Fruit fly (Drosophila melanogaster) whole organism, embryonic: ENCODE measurements around the gene idc.

Experiments
- Adf1 ChIP-seq: fragments of 200-800 bp; sonication (Bioruptor generic); IDR thresholded peaks from 2 replicates; pipeline ENCODE4 v1.3.6; 2022; ENCODE audit warnings: missing biosample characterization, missing genetic modification characterization
- B-H1 ChIP-seq: fragments of 200-800 bp; sonication (Bioruptor generic); IDR thresholded peaks from 3 replicates; pipeline ENCODE4 v1.3.6; 2022; ENCODE audit warnings: missing biosample characterization, missing genetic modification characterization
- Bgb ChIP-seq: fragments of 200-800 bp; sonication (Bioruptor generic); IDR thresholded peaks from 2 replicates; pipeline ENCODE4 v1.3.6; 2022; ENCODE audit warnings: missing biosample characterization, missing genetic modification characterization; ENCODE audit not compliant: partially characterized antibody
- CG10321 ChIP-seq: fragments of 200-800 bp; sonication (Bioruptor generic); IDR thresholded peaks from 2 replicates; pipeline ENCODE4 v1.3.6; 2022; ENCODE audit warnings: missing biosample characterization, missing genetic modification characterization
- CG10543 ChIP-seq: fragments of 200-800 bp; sonication (Bioruptor generic); optimal IDR thresholded peaks from 3 replicates; lab custom pipeline; 2017; ENCODE audit warnings: missing biosample characterization, mild to moderate bottlenecking, missing genetic modification characterization, moderate library complexity
- CG11085 ChIP-seq: fragments of 200-800 bp; sonication (Bioruptor generic); IDR thresholded peaks from 2 replicates; pipeline ENCODE4 v1.3.6; 2022; ENCODE audit warnings: missing biosample characterization, missing genetic modification characterization
- CG12104 ChIP-seq: fragments of 200-800 bp; sonication (Bioruptor generic); optimal IDR thresholded peaks from 3 replicates; lab custom pipeline; 2016; ENCODE audit warnings: missing biosample characterization, missing genetic modification characterization
- CG1233 ChIP-seq: fragments of 200-800 bp; sonication (Bioruptor generic); optimal IDR thresholded peaks from 4 replicates; lab custom pipeline; 2018; ENCODE audit warnings: missing biosample characterization, mild to moderate bottlenecking, missing genetic modification characterization
- CG15011 ChIP-seq: fragments of 200-800 bp; sonication (Bioruptor generic); optimal IDR thresholded peaks from 3 replicates; lab custom pipeline; 2018; ENCODE audit warnings: missing biosample characterization, mild to moderate bottlenecking, missing genetic modification characterization
- CG16779 ChIP-seq: fragments of 200-800 bp; sonication (Bioruptor generic); IDR thresholded peaks from 2 replicates; pipeline ENCODE4 v1.3.6; 2022; ENCODE audit warnings: missing biosample characterization, missing genetic modification characterization
- CG17829 ChIP-seq: fragments of 200-800 bp; optimal IDR thresholded peaks from 2 replicates; lab custom pipeline; 2019; ENCODE audit warnings: missing biosample characterization, mild to moderate bottlenecking, missing genetic modification characterization, moderate library complexity
- CG30403 ChIP-seq: fragments of 200-800 bp; sonication (Bioruptor generic); optimal IDR thresholded peaks from 3 replicates; lab custom pipeline; 2016; ENCODE audit warnings: missing biosample characterization, missing genetic modification characterization
- CG30431 ChIP-seq: fragments of 200-800 bp; sonication (Bioruptor generic); optimal IDR thresholded peaks from 2 replicates; lab custom pipeline; 2017; ENCODE audit warnings: missing biosample characterization, missing genetic modification characterization
- CG32532 ChIP-seq: fragments of 200-800 bp; sonication (Bioruptor generic); IDR thresholded peaks from 2 replicates; pipeline ENCODE4 v1.3.6; 2022; ENCODE audit warnings: missing biosample characterization, missing genetic modification characterization
- CG3838 ChIP-seq: fragments of 200-800 bp; sonication (Bioruptor generic); optimal IDR thresholded peaks from 3 replicates; lab custom pipeline; 2016; ENCODE audit warnings: missing biosample characterization, missing genetic modification characterization
- CG4424 ChIP-seq: fragments of 200-800 bp; sonication (Bioruptor generic); optimal IDR thresholded peaks from 3 replicates; lab custom pipeline; 2016; ENCODE audit warnings: missing biosample characterization, missing genetic modification characterization
- CG6765 ChIP-seq: fragments of 200-800 bp; sonication (Bioruptor generic); optimal IDR thresholded peaks from 3 replicates; lab custom pipeline; 2017; ENCODE audit warnings: missing biosample characterization, mild to moderate bottlenecking, missing genetic modification characterization
- CG8290 ChIP-seq, 3 experiments: fragments of 200-800 bp; sonication (Bioruptor generic); optimal IDR thresholded peaks; 2 replicates each; lab custom pipeline; 2016 to 2019; ENCODE audit warnings: missing biosample characterization in 3 of 3, missing genetic modification characterization in 3 of 3, mild to moderate bottlenecking in 2 of 3, moderate library complexity in 1 of 3
- CG8924 ChIP-seq: fragments of 200-800 bp; optimal IDR thresholded peaks from 3 replicates; lab custom pipeline; 2019; ENCODE audit warnings: missing biosample characterization, mild to moderate bottlenecking, missing genetic modification characterization, moderate library complexity
- CG8944 ChIP-seq: fragments of 200-800 bp; sonication (Bioruptor generic); optimal IDR thresholded peaks from 3 replicates; lab custom pipeline; 2016; ENCODE audit warnings: missing biosample characterization, missing genetic modification characterization
- CG9876 ChIP-seq: fragments of 200-800 bp; sonication (Bioruptor generic); optimal IDR thresholded peaks from 2 replicates; lab custom pipeline; 2016; ENCODE audit warnings: missing biosample characterization, missing genetic modification characterization
- Camta ChIP-seq: fragments of 200-800 bp; sonication (Bioruptor generic); optimal IDR thresholded peaks from 2 replicates; lab custom pipeline; 2016; ENCODE audit warnings: missing biosample characterization, missing genetic modification characterization
- Ets65A ChIP-seq: fragments of 200-800 bp; sonication (Bioruptor generic); peaks from one replicate; lab custom pipeline; 2016; ENCODE audit warnings: missing biosample characterization, missing genetic modification characterization
- Ets97D ChIP-seq: fragments of 200-800 bp; sonication (Bioruptor generic); optimal IDR thresholded peaks from 3 replicates; lab custom pipeline; 2016; ENCODE audit warnings: missing biosample characterization, missing genetic modification characterization
- Fer3 ChIP-seq: fragments of 200-800 bp; sonication (Bioruptor generic); optimal IDR thresholded peaks from 2 replicates; lab custom pipeline; 2018; ENCODE audit warnings: missing biosample characterization, mild to moderate bottlenecking, missing genetic modification characterization, moderate library complexity
- H2.0 ChIP-seq: fragments of 200-800 bp; sonication (Bioruptor generic); IDR thresholded peaks from 2 replicates; pipeline ENCODE4 v1.3.6; 2022; ENCODE audit warnings: missing biosample characterization, missing genetic modification characterization
- HLH3B ChIP-seq: fragments of 200-800 bp; sonication (Bioruptor generic); IDR thresholded peaks from 2 replicates; pipeline ENCODE4 v1.3.6; 2022; ENCODE audit warnings: missing biosample characterization, missing genetic modification characterization
- HmgZ ChIP-seq: fragments of 200-800 bp; sonication (Bioruptor generic); optimal IDR thresholded peaks from 2 replicates; lab custom pipeline; 2018; ENCODE audit warnings: missing biosample characterization, mild to moderate bottlenecking, missing genetic modification characterization
- Mad ChIP-seq: fragments of 200-800 bp; sonication (Bioruptor generic); optimal IDR thresholded peaks from 2 replicates; lab custom pipeline; 2016; ENCODE audit warnings: missing biosample characterization, missing genetic modification characterization
- Opbp ChIP-seq: fragments of 200-800 bp; sonication (Bioruptor generic); IDR thresholded peaks from 3 replicates; pipeline ENCODE4 v1.3.6; 2022; ENCODE audit warnings: missing biosample characterization, missing genetic modification characterization; ENCODE audit not compliant: partially characterized antibody
- Spps ChIP-seq: fragments of 200-800 bp; sonication (Bioruptor generic); optimal IDR thresholded peaks from 2 replicates; lab custom pipeline; 2018; ENCODE audit warnings: missing biosample characterization, mild to moderate bottlenecking, missing genetic modification characterization
- Ssrp ChIP-seq: fragments of 200-800 bp; sonication (Bioruptor generic); optimal IDR thresholded peaks from 2 replicates; lab custom pipeline; 2018; ENCODE audit warnings: missing biosample characterization, mild to moderate bottlenecking, missing genetic modification characterization, moderate library complexity
- Usf ChIP-seq: fragments of 200-800 bp; sonication (Bioruptor generic); optimal IDR thresholded peaks from 2 replicates; lab custom pipeline; 2017; ENCODE audit warnings: missing genotype, missing biosample characterization, missing genetic modification characterization
- YL-1 ChIP-seq: fragments of 200-800 bp; sonication (Bioruptor generic); optimal IDR thresholded peaks from 3 replicates; lab custom pipeline; 2017; ENCODE audit warnings: missing biosample characterization, mild to moderate bottlenecking, missing genetic modification characterization
- bbx ChIP-seq: fragments of 200-800 bp; sonication (Bioruptor generic); IDR thresholded peaks from 2 replicates; pipeline ENCODE4 v1.3.6; 2022; ENCODE audit warnings: missing biosample characterization, missing genetic modification characterization; ENCODE audit not compliant: partially characterized antibody
- danr ChIP-seq: fragments of 200-800 bp; sonication (Bioruptor generic); IDR thresholded peaks from 2 replicates; pipeline ENCODE4 v1.3.6; 2022; ENCODE audit warnings: missing biosample characterization, missing genetic modification characterization
- ewg ChIP-seq: fragments of 200-800 bp; sonication (Bioruptor generic); optimal IDR thresholded peaks from 3 replicates; lab custom pipeline; 2017; ENCODE audit warnings: mild to moderate bottlenecking, missing biosample characterization, missing genetic modification reagents, missing genetic modification characterization
- gce ChIP-seq: fragments of 200-800 bp; sonication (Bioruptor generic); IDR thresholded peaks from 3 replicates; pipeline ENCODE4 v1.3.6; 2022; ENCODE audit warnings: missing biosample characterization, missing genetic modification characterization
- ind ChIP-seq: fragments of 200-800 bp; sonication (Bioruptor generic); optimal IDR thresholded peaks from 3 replicates; lab custom pipeline; 2016; ENCODE audit warnings: missing biosample characterization, missing genetic modification characterization
- ken ChIP-seq: fragments of 200-800 bp; sonication (Bioruptor generic); IDR thresholded peaks from 3 replicates; pipeline ENCODE4 v1.3.6; 2022; ENCODE audit warnings: missing biosample characterization, missing genetic modification characterization
- p53 ChIP-seq: fragments of 200-800 bp; sonication (Bioruptor generic); optimal IDR thresholded peaks from 2 replicates; lab custom pipeline; 2016; ENCODE audit warnings: missing biosample characterization, missing genetic modification characterization
- peb ChIP-seq: fragments of 200-800 bp; sonication (Bioruptor generic); IDR thresholded peaks from 2 replicates; pipeline ENCODE4 v1.3.6; 2022; ENCODE audit warnings: missing biosample characterization, missing genetic modification characterization
- pita ChIP-seq: fragments of 200-800 bp; sonication (Bioruptor generic); optimal IDR thresholded peaks from 2 replicates; lab custom pipeline; 2017; ENCODE audit warnings: missing biosample characterization, mild to moderate bottlenecking, missing genetic modification characterization
- psq ChIP-seq: fragments of 200-800 bp; sonication (Bioruptor generic); optimal IDR thresholded peaks from 2 replicates; lab custom pipeline; 2017; ENCODE audit warnings: missing biosample characterization, missing genetic modification characterization
- repo ChIP-seq: fragments of 200-800 bp; sonication (Bioruptor generic); optimal IDR thresholded peaks from 2 replicates; lab custom pipeline; 2016; ENCODE audit warnings: missing biosample characterization, missing genetic modification characterization
- schlank ChIP-seq: fragments of 200-800 bp; sonication (Bioruptor generic); optimal IDR thresholded peaks from 2 replicates; lab custom pipeline; 2018; ENCODE audit warnings: missing biosample characterization, mild to moderate bottlenecking, missing genetic modification characterization
- shn ChIP-seq: fragments of 200-800 bp; sonication (Bioruptor generic); optimal IDR thresholded peaks from 3 replicates; lab custom pipeline; 2016; ENCODE audit warnings: missing biosample characterization, missing genetic modification characterization
- stc ChIP-seq: fragments of 200-800 bp; sonication (Bioruptor generic); IDR thresholded peaks from 2 replicates; pipeline ENCODE4 v1.3.6; 2022; ENCODE audit warnings: missing biosample characterization, missing genetic modification characterization
- tna ChIP-seq: fragments of 200-800 bp; sonication (Bioruptor generic); IDR thresholded peaks from 2 replicates; pipeline ENCODE4 v1.3.6; 2022; ENCODE audit warnings: missing biosample characterization, missing genetic modification characterization; ENCODE audit not compliant: partially characterized antibody
- zfh1 ChIP-seq: fragments of 200-800 bp; sonication (Bioruptor generic); IDR thresholded peaks from 3 replicates; pipeline ENCODE4 v1.3.6; 2022; ENCODE audit warnings: missing biosample characterization, missing genetic modification characterization

idc gene

DNA sequence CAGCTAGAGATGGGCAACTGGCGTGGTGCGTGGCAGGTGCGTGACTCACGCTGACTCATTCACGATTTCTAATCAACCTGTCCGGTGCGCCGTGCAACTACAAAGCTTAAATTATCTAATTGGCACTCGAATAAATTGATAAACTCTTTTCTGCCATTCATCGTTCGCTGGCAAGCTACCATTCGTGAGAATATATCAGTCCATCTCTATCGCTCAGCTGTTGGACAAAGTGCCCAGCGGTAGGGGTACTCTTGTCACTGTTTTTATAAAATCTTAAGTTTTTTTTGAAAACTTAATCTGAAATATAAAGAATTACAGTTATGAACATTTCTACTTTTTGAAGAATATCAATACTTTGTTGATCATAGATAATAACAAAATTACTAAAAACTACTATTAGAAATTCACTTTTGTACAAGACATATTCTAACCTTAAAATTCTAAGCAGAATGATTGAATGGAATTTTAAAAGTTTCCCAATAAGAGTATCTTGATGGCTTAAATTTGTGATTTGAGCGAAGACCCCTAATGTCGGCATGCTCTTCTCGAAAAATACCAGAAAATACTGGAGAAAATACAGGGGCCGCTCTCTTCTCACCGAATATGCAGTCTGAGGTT is 10.4 kb upstream of the idc start, which contains the start of the genes PIG-L and psidin (continued):
- no peak for TF ChIP-seq B-H1 (GFP tag; lab: Robert Waterston, UW)
- TF ChIP-seq p53 (GFP tag; lab: Kevin White, UChicago): peak; percentile 12
- TF ChIP-seq Adf1 (GFP tag; lab: Robert Waterston, UW): peak; percentile 47; the same call in 1 of the 2 replicates
- peak; percentile 96 for TF ChIP-seq CG4424 (GFP tag; lab: Kevin White, UChicago)
- TF ChIP-seq peb: no peak
- peak; percentile 67 for TF ChIP-seq Usf (GFP tag; lab: Kevin White, UChicago)
- peak; percentile 98 for TF ChIP-seq Ets65A (GFP tag; lab: Kevin White, UChicago)
- TF ChIP-seq CG9876 (GFP tag; lab: Kevin White, UChicago): peak; percentile 74
- peak; percentile 95 for TF ChIP-seq Opbp (GFP tag; lab: Robert Waterston, UW)
- peak; percentile 93 for TF ChIP-seq Bgb
- peak; percentile 84 for TF ChIP-seq ind
- TF ChIP-seq tna: peak; percentile 78
- TF ChIP-seq CG8924: peak; percentile 85
- TF ChIP-seq ewg: peak; percentile 48
- peak; percentile 78 for TF ChIP-seq CG12104 (GFP tag; lab: Kevin White, UChicago)
- peak; percentile 83 for TF ChIP-seq Mad (GFP tag; lab: Kevin White, UChicago)
- TF ChIP-seq CG6765 (GFP tag; lab: Kevin White, UChicago): no peak
- TF ChIP-seq CG10321 (GFP tag; lab: Robert Waterston, UW): 0 out of 2 replicates have a peak, but pooled peaks have one; percentile 45
- peak; percentile 71 for TF ChIP-seq HLH3B (GFP tag; lab: Robert Waterston, UW)
- no peak for TF ChIP-seq CG16779 (GFP tag; lab: Robert Waterston, UW)
- peak; percentile 66 for TF ChIP-seq CG8290 (GFP tag; optimal IDR thresholded peaks at IDR 0.05; lab: Kevin White, UChicago)
- TF ChIP-seq CG8290 (tag; optimal IDR thresholded peaks at IDR 0.05; lab: Kevin White, UChicago): no peak
- TF ChIP-seq Spps (tag; lab: Kevin White, UChicago): peak; percentile 5
- peak; percentile 91 for TF ChIP-seq CG17829 (tag; lab: Kevin White, UChicago)
- peak; percentile 71 for TF ChIP-seq CG3838
- no peak for TF ChIP-seq pita (GFP tag; lab: Kevin White, UChicago)
- no peak for TF ChIP-seq CG10543 (GFP tag; lab: Kevin White, UChicago)
- TF ChIP-seq HmgZ (tag; lab: Kevin White, UChicago): peak; percentile 54
- peak; percentile 69 for TF ChIP-seq CG1233 (GFP tag; lab: Kevin White, UChicago)
- TF ChIP-seq schlank (tag; lab: Kevin White, UChicago): peak; percentile 29
- TF ChIP-seq CG15011 (GFP tag; lab: Kevin White, UChicago): no peak
- peak; percentile 65 for TF ChIP-seq CG8944 (GFP tag; lab: Kevin White, UChicago)
- TF ChIP-seq gce (GFP tag; lab: Robert Waterston, UW): peak; percentile 16; the same call in 1 of the 3 replicates
- TF ChIP-seq CG11085 (GFP tag; lab: Robert Waterston, UW): peak; percentile 35; the same call in 1 of the 2 replicates
- TF ChIP-seq Camta (GFP tag; lab: Kevin White, UChicago): peak; percentile 77
- TF ChIP-seq Fer3 (tag; lab: Kevin White, UChicago): peak; percentile 59
- peak; percentile 61 for TF ChIP-seq shn (GFP tag; lab: Kevin White, UChicago)
- TF ChIP-seq YL-1 (GFP tag; lab: Kevin White, UChicago): peak; percentile 59
- TF ChIP-seq danr (GFP tag; lab: Robert Waterston, UW): no peak; the same call in 1 of the 2 replicates
- peak; percentile 54 for TF ChIP-seq CG30431 (GFP tag; lab: Kevin White, UChicago)
- peak; percentile 94 for TF ChIP-seq CG30403 (GFP tag; lab: Kevin White, UChicago)
- TF ChIP-seq stc: peak; percentile 61; the same call in 1 of the 2 replicates
- TF ChIP-seq repo (GFP tag; lab: Kevin White, UChicago): peak; percentile 36
- TF ChIP-seq Ssrp: peak; percentile 85
- TF ChIP-seq ken (GFP tag; lab: Robert Waterston, UW): peak; percentile 77
- TF ChIP-seq CG32532 (GFP tag; lab: Robert Waterston, UW): peak; percentile 70
- peak; percentile 95 for TF ChIP-seq bbx (GFP tag; lab: Robert Waterston, UW)
- TF ChIP-seq zfh1: peak; percentile 68; the same call in 2 of the 3 replicates
- TF ChIP-seq psq (GFP tag; lab: Kevin White, UChicago): peak; percentile 38
- peak; percentile 59 for TF ChIP-seq H2.0 (GFP tag; lab: Robert Waterston, UW)
- peak; percentile 69 for TF ChIP-seq Ets97D (GFP tag; lab: Kevin White, UChicago)
